Fruit fly (Drosophila melanogaster): ENCODE data around the gene Met.

The Met gene

DNA sequence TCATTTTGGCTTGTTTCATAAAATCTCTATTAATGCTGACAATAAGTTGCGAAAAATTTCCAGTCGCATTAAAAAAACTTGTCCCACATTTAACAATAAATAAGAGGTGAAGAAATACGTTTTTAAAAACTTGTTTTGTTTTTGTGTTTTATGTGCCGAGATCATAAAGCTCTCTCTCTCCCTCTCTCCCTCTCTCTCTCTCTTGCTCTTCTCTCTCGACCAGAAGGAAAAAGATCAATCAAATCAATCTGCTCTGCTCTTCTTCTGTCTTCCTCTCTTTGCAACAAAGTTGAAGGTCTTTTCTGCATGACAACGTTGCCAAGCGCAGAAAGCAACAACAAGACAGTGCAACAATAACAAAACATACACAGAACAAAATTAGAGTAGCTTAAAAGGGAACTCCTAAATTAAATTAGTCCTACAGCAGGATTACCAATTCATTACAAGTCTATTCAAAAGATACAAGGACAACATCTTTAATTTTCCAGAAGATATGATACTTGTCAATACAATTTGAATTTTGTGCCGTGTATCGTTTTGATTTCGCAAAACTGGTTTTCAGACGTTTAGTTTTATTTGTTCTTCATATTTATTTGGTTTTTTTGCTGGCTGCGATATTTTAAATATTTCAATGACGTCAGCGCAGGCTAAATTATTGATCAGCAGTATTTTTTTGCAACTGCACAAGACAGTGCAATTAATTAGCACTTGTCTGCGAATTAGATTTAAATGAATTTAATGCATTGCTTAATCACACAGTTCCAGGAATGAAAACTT lies 6.9 kb downstream of the Met start (continued):
- no peak for TF ChIP-seq knrl (GFP tag; IDR thresholded peaks at IDR 0.05; ENCODE audit: partially characterized antibody)
- peak; percentile 57 for TF ChIP-seq mirr (GFP tag; optimal IDR thresholded peaks at IDR 0.05)
- no peak for TF ChIP-seq CG3995 (GFP tag; optimal IDR thresholded peaks at IDR 0.05)
- TF ChIP-seq salm (tag; optimal IDR thresholded peaks at IDR 0.05): peak; percentile 49
- TF ChIP-seq Side (GFP tag; optimal IDR thresholded peaks at IDR 0.05): no peak
- peak; percentile 40 for TF ChIP-seq slou (GFP tag; optimal IDR thresholded peaks at IDR 0.05)
- no peak for TF ChIP-seq Adf1 (GFP tag; IDR thresholded peaks at IDR 0.05)
- TF ChIP-seq ap (GFP tag; IDR thresholded peaks at IDR 0.05): no peak
- TF ChIP-seq toy (GFP tag; IDR thresholded peaks at IDR 0.05): peak; percentile 63; the same call in 1 of the 2 replicates
- peak; percentile 11 for TF ChIP-seq oc (tag; optimal IDR thresholded peaks at IDR 0.05)
- TF ChIP-seq Lpt (GFP tag; optimal IDR thresholded peaks at IDR 0.05): no peak
- peak; percentile 75 for TF ChIP-seq PHDP (tag; optimal IDR thresholded peaks at IDR 0.05)
- TF ChIP-seq CG31365 (tag; optimal IDR thresholded peaks at IDR 0.05): peak; percentile 42
- peak; percentile 74 for TF ChIP-seq CG11696 (GFP tag; IDR thresholded peaks at IDR 0.05)
- TF ChIP-seq Dbx (GFP tag; IDR thresholded peaks at IDR 0.05): peak; percentile 64; the same call in 1 of the 3 replicates
- TF ChIP-seq Sox100B (GFP tag; optimal IDR thresholded peaks at IDR 0.05): peak; percentile 51
- TF ChIP-seq usp (GFP tag; optimal IDR thresholded peaks at IDR 0.05): no peak
- TF ChIP-seq z (GFP tag; IDR thresholded peaks at IDR 0.05): no peak
- peak; percentile 58 for TF ChIP-seq az2 (GFP tag; optimal IDR thresholded peaks at IDR 0.05)
- peak; percentile 82 for TF ChIP-seq CG13424 (tag; optimal IDR thresholded peaks at IDR 0.05)
- TF ChIP-seq NfI (GFP tag; optimal IDR thresholded peaks at IDR 0.05): peak; percentile 75
- peak; percentile 81 for TF ChIP-seq CG2120 (GFP tag; optimal IDR thresholded peaks at IDR 0.05)
- TF ChIP-seq luna (GFP tag; optimal IDR thresholded peaks at IDR 0.05): no peak
- peak; percentile 23; the same call in 1 of the 3 replicates for TF ChIP-seq CG11093 (GFP tag; IDR thresholded peaks at IDR 0.05)
- no peak for TF ChIP-seq C15 (GFP tag; IDR thresholded peaks at IDR 0.05)
- no peak for TF ChIP-seq CG33557 (GFP tag; optimal IDR thresholded peaks at IDR 0.05)
- TF ChIP-seq hkb (optimal IDR thresholded peaks at IDR 0.05): no peak
- peak; percentile 85 for TF ChIP-seq hkb (GFP tag; IDR thresholded peaks at IDR 0.05)
- peak; percentile 93 for TF ChIP-seq Drgx (GFP tag; IDR thresholded peaks at IDR 0.05)
- peak; percentile 26 for TF ChIP-seq CG8281 (tag; optimal IDR thresholded peaks at IDR 0.05)
- TF ChIP-seq lov (optimal IDR thresholded peaks at IDR 0.05): no peak
- TF ChIP-seq lov (GFP tag; IDR thresholded peaks at IDR 0.05): no peak
- peak; percentile 75 for TF ChIP-seq CG10147 (GFP tag; optimal IDR thresholded peaks at IDR 0.05)
- peak; percentile 80 for TF ChIP-seq Meics (GFP tag; optimal IDR thresholded peaks at IDR 0.05)
- peak; percentile 85 for TF ChIP-seq CG14441 (GFP tag; IDR thresholded peaks at IDR 0.05)
- peak; percentile 56 for TF ChIP-seq scrt (GFP tag; optimal IDR thresholded peaks at IDR 0.05)
- peak; percentile 63 to 93 for TF ChIP-seq bsh (GFP tag; optimal IDR thresholded peaks at IDR 0.05)
- peak; percentile 42; the same call in 1 of the 2 replicates for TF ChIP-seq wdn (GFP tag; IDR thresholded peaks at IDR 0.05)
- no peak for TF ChIP-seq Opbp (GFP tag; IDR thresholded peaks at IDR 0.05; ENCODE audit: partially characterized antibody)
- peak; percentile 75 for TF ChIP-seq CG11504 (tag; optimal IDR thresholded peaks at IDR 0.05)
- TF ChIP-seq CG13624 (GFP tag; optimal IDR thresholded peaks at IDR 0.05): peak; percentile 79
- peak; percentile 70 for TF ChIP-seq Dek (tag; optimal IDR thresholded peaks at IDR 0.05)
- TF ChIP-seq CG4707 (GFP tag; optimal IDR thresholded peaks at IDR 0.05): peak; percentile 5
- peak; percentile 71 for TF ChIP-seq fd3F (GFP tag; optimal IDR thresholded peaks at IDR 0.05)
- peak in 1 of 2 experiments; percentile 77 for TF ChIP-seq eve (GFP tag; optimal IDR thresholded peaks at IDR 0.05)
- peak; percentile 77 for TF ChIP-seq pb (GFP tag; optimal IDR thresholded peaks at IDR 0.05)
- TF ChIP-seq sens (GFP tag): peak; percentile 71
- TF ChIP-seq CG14710 (tag; optimal IDR thresholded peaks at IDR 0.05): peak; percentile 2
- peak; percentile 81 for TF ChIP-seq her (GFP tag; optimal IDR thresholded peaks at IDR 0.05)
- peak; percentile 73 for TF ChIP-seq CoRest (tag; optimal IDR thresholded peaks at IDR 0.05)
